Worm (Caenorhabditis elegans): ENCODE data around the gene F54F12.1.

Gene F54F12.1

ce11 chrIII:13027949-13028348 is 27.3 kb downstream of the F54F12.1 start:
- TF ChIP-seq sptf-1 (tag; optimal IDR thresholded peaks at IDR 0.05) (no peak), hlh-1 (tag; optimal IDR thresholded peaks at IDR 0.05) (no peak), unc-120 (tag; optimal IDR thresholded peaks at IDR 0.05; ENCODE audit: poor library complexity, severe bottlenecking) (no peak), nhr-237 (tag; optimal IDR thresholded peaks at IDR 0.05) (no peak), ces-1 (GFP tag; optimal IDR thresholded peaks at IDR 0.05) (no peak), ham-2 (GFP tag; optimal IDR thresholded peaks at IDR 0.05) (no peak), tbx-8 (GFP tag; optimal IDR thresholded peaks at IDR 0.05) (no peak), nhr-12 (tag; optimal IDR thresholded peaks at IDR 0.05) (no peak), lsy-2 (tag; optimal IDR thresholded peaks at IDR 0.05) (no peak), lin-32 (GFP tag; optimal IDR thresholded peaks at IDR 0.05) (no peak), elt-3 (tag; optimal IDR thresholded peaks at IDR 0.05) (no peak), nhr-76 (tag; optimal IDR thresholded peaks at IDR 0.05) (no peak), pha-4 (tag; optimal IDR thresholded peaks at IDR 0.05) (no peak), snpc-4 (tag; optimal IDR thresholded peaks at IDR 0.05) (no peak), ceh-43 (GFP tag; optimal IDR thresholded peaks at IDR 0.05) (no peak), sem-2 (GFP tag; optimal IDR thresholded peaks at IDR 0.05) (no peak)

DNA sequence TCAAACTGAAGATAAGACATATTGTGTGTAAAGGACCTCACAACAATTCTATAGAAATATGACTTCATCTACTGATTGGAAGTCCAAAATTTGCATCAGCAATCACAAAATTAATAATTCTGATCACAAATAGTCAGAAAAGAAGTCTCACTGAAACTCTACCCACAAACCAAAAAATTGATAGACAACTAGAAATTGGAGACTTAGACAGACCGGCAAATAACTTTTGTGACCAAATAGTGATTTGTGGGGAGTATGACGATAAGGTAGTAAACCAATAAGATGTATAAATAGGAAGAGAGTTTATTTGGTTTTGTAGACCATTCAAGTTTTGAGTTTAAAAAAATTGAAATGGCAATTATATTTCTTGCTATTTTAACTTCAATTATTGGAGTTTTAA is 31.0 kb downstream of the F54F12.1 start, which contains the start of gene cyp-13A12:
cyp-13A12 (plus strand) TSS at position 267 of the 400 bp plus-strand sequence.
- TF ChIP-seq ces-1 (GFP tag; optimal IDR thresholded peaks at IDR 0.05) (no peak), tbx-8 (GFP tag; optimal IDR thresholded peaks at IDR 0.05) (no peak), bed-3 (GFP tag; optimal IDR thresholded peaks at IDR 0.05) (no peak), elt-1 (tag; optimal IDR thresholded peaks at IDR 0.05; ENCODE audit: borderline replicate concordance, insufficient read depth) (no peak), sptf-1 (tag; optimal IDR thresholded peaks at IDR 0.05) (no peak), mls-2 (tag; optimal IDR thresholded peaks at IDR 0.05) (no peak), flh-1 (GFP tag; optimal IDR thresholded peaks at IDR 0.05) (no peak), hlh-1 (tag; optimal IDR thresholded peaks at IDR 0.05) (no peak), drap-1 (GFP tag; optimal IDR thresholded peaks at IDR 0.05) (no peak), nhr-28 (tag; optimal IDR thresholded peaks at IDR 0.05) (no peak), nhr-76 (tag; optimal IDR thresholded peaks at IDR 0.05) (no peak), nhr-2 (tag; optimal IDR thresholded peaks at IDR 0.05) (no peak), M03D4.4 (tag; optimal IDR thresholded peaks at IDR 0.05) (no peak), lin-13 (tag; optimal IDR thresholded peaks at IDR 0.05) (no peak), ceh-39 (tag; optimal IDR thresholded peaks at IDR 0.05) (no peak), unc-62 (GFP tag; optimal IDR thresholded peaks at IDR 0.05) (no peak), unc-120 (tag; optimal IDR thresholded peaks at IDR 0.05; ENCODE audit: poor library complexity, severe bottlenecking) (no peak), zip-8 (tag; optimal IDR thresholded peaks at IDR 0.05) (no peak), snpc-4 (tag; optimal IDR thresholded peaks at IDR 0.05) (no peak)

ce11 chrIII:13020741-13021140 is 34.5 kb downstream of the F54F12.1 start, which contains the start of gene cyp-13A11:
TSS of gene cyp-13A11 (plus strand) at chrIII:13021006.
- TF ChIP-seq ces-1 (GFP tag; optimal IDR thresholded peaks at IDR 0.05), result no peak
- no peak for TF ChIP-seq elt-3 (tag; optimal IDR thresholded peaks at IDR 0.05)
- TF ChIP-seq nhr-76 (tag; optimal IDR thresholded peaks at IDR 0.05), result no peak

ce11 chrIII:13019547-13020098 is 35.6 kb downstream of the F54F12.1 start:
- TF ChIP-seq ztf-11 (tag; optimal IDR thresholded peaks at IDR 0.05) (no peak), ceh-39 (tag; optimal IDR thresholded peaks at IDR 0.05) (no peak), flh-1 (GFP tag; optimal IDR thresholded peaks at IDR 0.05) (no peak), unc-120 (tag; optimal IDR thresholded peaks at IDR 0.05; ENCODE audit: poor library complexity, severe bottlenecking) (no peak), cnd-1 (tag; optimal IDR thresholded peaks at IDR 0.05) (no peak), ceh-83 (GFP tag; optimal IDR thresholded peaks at IDR 0.05) (no peak), drap-1 (GFP tag; optimal IDR thresholded peaks at IDR 0.05) (no peak), blmp-1 (tag; optimal IDR thresholded peaks at IDR 0.05) (no peak), lin-32 (GFP tag; optimal IDR thresholded peaks at IDR 0.05) (no peak), hlh-1 (tag; optimal IDR thresholded peaks at IDR 0.05) (no peak), lin-13 (tag; optimal IDR thresholded peaks at IDR 0.05) (no peak), mep-1 (tag; optimal IDR thresholded peaks at IDR 0.05) (no peak), elt-1 (tag; optimal IDR thresholded peaks at IDR 0.05; ENCODE audit: borderline replicate concordance, insufficient read depth) (no peak), mls-2 (tag; optimal IDR thresholded peaks at IDR 0.05) (no peak), ceh-43 (GFP tag; optimal IDR thresholded peaks at IDR 0.05) (no peak), zip-8 (tag; optimal IDR thresholded peaks at IDR 0.05) (no peak)

Measured in whole organism, mixed stage, embryonic.